Fruit fly (Drosophila melanogaster): ENCODE measurements around the gene CG15484.
A peak's percentile ranks its signal among the peaks of the same experiment; 100 is the strongest.

CG15484 gene

DNA sequence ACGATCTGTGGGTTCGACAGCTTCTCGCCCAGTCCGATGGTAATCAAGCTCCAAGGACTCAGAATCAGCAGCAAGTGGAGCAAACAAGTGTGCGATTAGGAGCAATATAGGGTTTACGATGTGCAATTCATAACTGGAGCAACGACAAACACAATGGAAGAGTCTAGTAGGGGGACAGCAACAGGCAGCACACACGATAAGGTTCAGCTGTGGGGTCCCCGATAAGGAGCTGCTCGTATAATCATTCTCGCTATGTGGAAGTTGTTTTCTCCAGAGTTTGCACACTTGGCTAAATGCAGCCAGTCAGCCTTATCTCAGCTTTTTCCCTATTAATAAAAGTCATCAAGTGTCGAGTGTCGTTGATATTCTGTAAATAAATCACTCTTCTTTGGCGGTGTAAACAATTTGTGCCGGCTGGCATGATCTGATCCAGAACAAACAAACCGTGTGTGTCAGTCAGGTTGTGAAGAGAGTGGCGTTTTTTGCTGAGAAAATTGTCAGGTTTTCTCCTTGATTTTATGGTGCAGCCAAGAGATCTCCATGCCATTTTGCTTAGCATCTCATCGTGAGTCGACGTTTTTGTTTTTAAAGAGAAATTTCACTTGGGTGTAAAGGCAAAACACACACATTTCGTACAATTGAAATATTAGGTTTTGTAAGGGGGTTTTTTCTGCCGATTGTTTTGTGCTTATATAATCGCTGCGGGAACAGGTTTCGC, 12.4 kb upstream of the CG15484 start (continued):
- no peak for TF ChIP-seq CG10431 (GFP tag; optimal IDR thresholded peaks at IDR 0.05)
- TF ChIP-seq Dref (GFP tag; IDR thresholded peaks at IDR 0.05) = no peak
- TF ChIP-seq bcd (GFP tag; optimal IDR thresholded peaks at IDR 0.05) = no peak
- no peak for TF ChIP-seq grau (tag; optimal IDR thresholded peaks at IDR 0.05)
- no peak for TF ChIP-seq ash1 (GFP tag; optimal IDR thresholded peaks at IDR 0.05)
- no peak for TF ChIP-seq da (GFP tag; optimal IDR thresholded peaks at IDR 0.05)
- no peak for TF ChIP-seq Hr39 (optimal IDR thresholded peaks at IDR 0.05)
- TF ChIP-seq Usf (GFP tag; optimal IDR thresholded peaks at IDR 0.05) = no peak
- no peak for TF ChIP-seq tup (GFP tag; optimal IDR thresholded peaks at IDR 0.05)
- TF ChIP-seq Dad (GFP tag; optimal IDR thresholded peaks at IDR 0.05) = no peak
- no peak for TF ChIP-seq CG16863 (GFP tag; optimal IDR thresholded peaks at IDR 0.05)
- TF ChIP-seq ftz-f1 (GFP tag; optimal IDR thresholded peaks at IDR 0.05) = peak; percentile 9
- TF ChIP-seq PHDP (tag; optimal IDR thresholded peaks at IDR 0.05) = no peak
- TF ChIP-seq phol (tag; optimal IDR thresholded peaks at IDR 0.05) = no peak
- TF ChIP-seq CG31224 (GFP tag; IDR thresholded peaks at IDR 0.05) = peak; percentile 57
- TF ChIP-seq Hr78 (GFP tag; optimal IDR thresholded peaks at IDR 0.05) = no peak
- no peak for TF ChIP-seq CG4360 (GFP tag; IDR thresholded peaks at IDR 0.05)
- no peak for TF ChIP-seq yki (optimal IDR thresholded peaks at IDR 0.05)
- TF ChIP-seq Ravus (GFP tag; IDR thresholded peaks at IDR 0.05) = no peak
- TF ChIP-seq CG17359 (tag; optimal IDR thresholded peaks at IDR 0.05) = no peak
- no peak for TF ChIP-seq CG4707 (GFP tag; optimal IDR thresholded peaks at IDR 0.05)
- TF ChIP-seq lbe (GFP tag; optimal IDR thresholded peaks at IDR 0.05) = no peak
- no peak for TF ChIP-seq toy (GFP tag; IDR thresholded peaks at IDR 0.05)
- TF ChIP-seq jigr1 (GFP tag; IDR thresholded peaks at IDR 0.05) = no peak
- TF ChIP-seq eve (GFP tag; optimal IDR thresholded peaks at IDR 0.05) = no peak
- peak in 1 of 2 experiments; percentile 89 for TF ChIP-seq Pdp1 (GFP tag; optimal IDR thresholded peaks at IDR 0.05)
- no peak for TF ChIP-seq Mes4 (GFP tag; optimal IDR thresholded peaks at IDR 0.05)
- TF ChIP-seq Fer2 (tag; optimal IDR thresholded peaks at IDR 0.05) = no peak
- TF ChIP-seq dati (GFP tag; IDR thresholded peaks at IDR 0.05) = no peak
- TF ChIP-seq kay (GFP tag; optimal IDR thresholded peaks at IDR 0.05) = no peak
- no peak for TF ChIP-seq dysf (GFP tag; IDR thresholded peaks at IDR 0.05)
- no peak for TF ChIP-seq Side (GFP tag; optimal IDR thresholded peaks at IDR 0.05)
- no peak for TF ChIP-seq Stat92E (GFP tag; optimal IDR thresholded peaks at IDR 0.05)
- no peak for TF ChIP-seq CG7556 (GFP tag; optimal IDR thresholded peaks at IDR 0.05)
- no peak for TF ChIP-seq CG43689 (GFP tag; IDR thresholded peaks at IDR 0.05)
- no peak for TF ChIP-seq HLH3B (GFP tag; IDR thresholded peaks at IDR 0.05)
- no peak for TF ChIP-seq CG14014 (GFP tag; IDR thresholded peaks at IDR 0.05)
- TF ChIP-seq CG32532 (GFP tag; IDR thresholded peaks at IDR 0.05) = no peak
- no peak for TF ChIP-seq otp (GFP tag; IDR thresholded peaks at IDR 0.05)
- TF ChIP-seq NC2β (GFP tag; optimal IDR thresholded peaks at IDR 0.05) = no peak
- TF ChIP-seq CG13287 (GFP tag; IDR thresholded peaks at IDR 0.05; ENCODE audit: partially characterized antibody) = no peak
- peak; percentile 23 for TF ChIP-seq nom (GFP tag; optimal IDR thresholded peaks at IDR 0.05)
- no peak for TF ChIP-seq nau (GFP tag; optimal IDR thresholded peaks at IDR 0.05)
- no peak for TF ChIP-seq Sox100B (GFP tag; optimal IDR thresholded peaks at IDR 0.05)
- TF ChIP-seq Mrtf (GFP tag; IDR thresholded peaks at IDR 0.05) = no peak
- TF ChIP-seq MESR4 (GFP tag; optimal IDR thresholded peaks at IDR 0.05) = no peak
- no peak for TF ChIP-seq gt (GFP tag; IDR thresholded peaks at IDR 0.05)
- TF ChIP-seq CG6791 (GFP tag; IDR thresholded peaks at IDR 0.05; ENCODE audit: partially characterized antibody) = no peak
- TF ChIP-seq pfk (GFP tag; optimal IDR thresholded peaks at IDR 0.05) = no peak
- no peak for TF ChIP-seq MTF-1 (GFP tag; optimal IDR thresholded peaks at IDR 0.05; ENCODE audit: borderline replicate concordance)
- no peak for TF ChIP-seq Ada2b (GFP tag; IDR thresholded peaks at IDR 0.05)

Data from whole organism, embryonic.